Fruit fly (Drosophila melanogaster) whole organism, embryonic: Measurements from ENCODE around the gene CG5853.
A peak's percentile ranks its signal among the peaks of the same experiment; 100 is the strongest.

Experiments used
- Asciz ChIP-seq: fragments of 200-800 bp; sonication (Bioruptor generic); optimal IDR thresholded peaks from 2 replicates; lab custom pipeline; 2017; ENCODE audit warnings: missing biosample characterization, mild to moderate bottlenecking, missing genetic modification characterization, missing genetic modification reagents
- Atf3 ChIP-seq: fragments of 200-800 bp; sonication (Bioruptor generic); optimal IDR thresholded peaks from 3 replicates; lab custom pipeline; 2016; ENCODE audit warnings: missing biosample characterization, missing genetic modification characterization
- Atf6 ChIP-seq: fragments of 200-800 bp; sonication (Bioruptor generic); IDR thresholded peaks from 2 replicates; pipeline ENCODE4 v1.3.6; 2022; ENCODE audit warnings: missing biosample characterization, missing genetic modification characterization
- CG10147 ChIP-seq: fragments of 200-800 bp; sonication (Bioruptor generic); optimal IDR thresholded peaks from 2 replicates; lab custom pipeline; 2019; ENCODE audit warnings: missing biosample characterization, mild to moderate bottlenecking, missing genetic modification characterization, moderate library complexity
- CG11085 ChIP-seq: fragments of 200-800 bp; sonication (Bioruptor generic); IDR thresholded peaks from 2 replicates; pipeline ENCODE4 v1.3.6; 2022; ENCODE audit warnings: missing biosample characterization, missing genetic modification characterization
- CG11247 ChIP-seq: fragments of 200-800 bp; sonication (Bioruptor generic); IDR thresholded peaks from 2 replicates; pipeline ENCODE4 v1.3.6; 2022; ENCODE audit warnings: missing biosample characterization, missing genetic modification characterization
- CG12155 ChIP-seq: fragments of 200-800 bp; sonication (Bioruptor generic); optimal IDR thresholded peaks from 3 replicates; lab custom pipeline; 2016; ENCODE audit warnings: missing biosample characterization, missing genetic modification characterization
- CG12391 ChIP-seq: fragments of 200-800 bp; sonication (Bioruptor generic); optimal IDR thresholded peaks from 3 replicates; lab custom pipeline; 2018; ENCODE audit warnings: missing biosample characterization, mild to moderate bottlenecking, missing genetic modification characterization, moderate library complexity
- CG15011 ChIP-seq: fragments of 200-800 bp; sonication (Bioruptor generic); optimal IDR thresholded peaks from 3 replicates; lab custom pipeline; 2018; ENCODE audit warnings: missing biosample characterization, mild to moderate bottlenecking, missing genetic modification characterization
- CG15073 ChIP-seq: fragments of 200-800 bp; sonication (Bioruptor generic); optimal IDR thresholded peaks from 2 replicates; lab custom pipeline; 2016; ENCODE audit warnings: missing biosample characterization, missing genetic modification characterization
- CG15696 ChIP-seq: fragments of 200-800 bp; sonication (Bioruptor generic); optimal IDR thresholded peaks from 2 replicates; lab custom pipeline; 2019; ENCODE audit warnings: missing biosample characterization, mild to moderate bottlenecking, missing genetic modification characterization, moderate library complexity
- CG18764 ChIP-seq: fragments of 200-800 bp; sonication (Bioruptor generic); optimal IDR thresholded peaks from 3 replicates; lab custom pipeline; 2016; ENCODE audit warnings: missing biosample characterization, missing genetic modification characterization
- CG2678 ChIP-seq: fragments of 200-800 bp; sonication (Bioruptor generic); optimal IDR thresholded peaks from 3 replicates; lab custom pipeline; 2019; ENCODE audit warnings: missing biosample characterization, mild to moderate bottlenecking, missing genetic modification characterization, moderate library complexity
- CG34224 ChIP-seq: fragments of 200-800 bp; sonication (Bioruptor generic); IDR thresholded peaks from 3 replicates; pipeline ENCODE4 v1.3.6; 2022; ENCODE audit warnings: missing biosample characterization, missing genetic modification characterization; ENCODE audit not compliant: partially characterized antibody
- CG43689 ChIP-seq: fragments of 200-800 bp; sonication (Bioruptor generic); IDR thresholded peaks from 2 replicates; pipeline ENCODE4 v1.3.6; 2022; ENCODE audit warnings: missing biosample characterization, missing genetic modification characterization
- CG7357 ChIP-seq: fragments of 200-800 bp; sonication (Bioruptor generic); IDR thresholded peaks from 3 replicates; pipeline ENCODE4 v1.3.6; 2022; ENCODE audit warnings: missing biosample characterization, missing genetic modification characterization
- CG7839 ChIP-seq: fragments of 200-800 bp; sonication (Bioruptor generic); optimal IDR thresholded peaks from 3 replicates; lab custom pipeline; 2018; ENCODE audit warnings: missing biosample characterization, mild to moderate bottlenecking, missing genetic modification characterization, moderate library complexity
- CG8944 ChIP-seq: fragments of 200-800 bp; sonication (Bioruptor generic); optimal IDR thresholded peaks from 3 replicates; lab custom pipeline; 2016; ENCODE audit warnings: missing biosample characterization, missing genetic modification characterization
- CG9797 ChIP-seq: fragments of 200-800 bp; sonication (Bioruptor generic); optimal IDR thresholded peaks from 3 replicates; lab custom pipeline; 2018; ENCODE audit warnings: missing biosample characterization, mild to moderate bottlenecking, missing genetic modification characterization
- Chrac-16 ChIP-seq: fragments of 200-800 bp; sonication (Bioruptor generic); optimal IDR thresholded peaks from 3 replicates; lab custom pipeline; 2016; ENCODE audit warnings: missing biosample characterization, missing genetic modification characterization
- Drgx ChIP-seq: fragments of 200-800 bp; sonication (Bioruptor generic); IDR thresholded peaks from 2 replicates; pipeline ENCODE4 v1.3.6; 2022; ENCODE audit warnings: missing biosample characterization, missing genetic modification characterization
- ERR ChIP-seq: fragments of 200-800 bp; sonication (Bioruptor generic); optimal IDR thresholded peaks from 2 replicates; lab custom pipeline; 2016; ENCODE audit warnings: missing biosample characterization, missing genetic modification characterization
- Fer3 ChIP-seq: fragments of 200-800 bp; sonication (Bioruptor generic); optimal IDR thresholded peaks from 2 replicates; lab custom pipeline; 2018; ENCODE audit warnings: missing biosample characterization, mild to moderate bottlenecking, missing genetic modification characterization, moderate library complexity
- GATAe ChIP-seq: fragments of 200-800 bp; sonication (Bioruptor generic); conservative IDR thresholded peaks from 2 replicates; pipeline ENCODE4 v1.3.6; 2022; ENCODE audit warnings: missing biosample characterization, missing genetic modification characterization
- HHEX ChIP-seq: fragments of 200-800 bp; sonication (Bioruptor generic); optimal IDR thresholded peaks from 3 replicates; lab custom pipeline; 2017; ENCODE audit warnings: missing biosample characterization, mild to moderate bottlenecking, missing genetic modification characterization, missing genetic modification reagents
- Lpt ChIP-seq: fragments of >200 bp; optimal IDR thresholded peaks from 2 replicates; lab custom pipeline; 2018; ENCODE audit warnings: missing biosample characterization, missing genetic modification characterization
- Mad ChIP-seq: fragments of 200-800 bp; sonication (Bioruptor generic); optimal IDR thresholded peaks from 2 replicates; lab custom pipeline; 2016; ENCODE audit warnings: missing biosample characterization, missing genetic modification characterization
- Med ChIP-seq: fragments of 200-800 bp; sonication (Bioruptor generic); peaks from one replicate; lab custom pipeline; 2016; ENCODE audit warnings: missing biosample characterization, missing genetic modification characterization, mild to moderate bottlenecking, inconsistent platforms, moderate library complexity
- Sox100B ChIP-seq: fragments of 200-800 bp; sonication (Bioruptor generic); optimal IDR thresholded peaks from 3 replicates; lab custom pipeline; 2018; ENCODE audit warnings: missing biosample characterization, mild to moderate bottlenecking, missing genetic modification characterization
- Sox102F ChIP-seq: fragments of 200-800 bp; sonication (Bioruptor generic); optimal IDR thresholded peaks from 2 replicates; lab custom pipeline; 2018; ENCODE audit warnings: missing biosample characterization, mild to moderate bottlenecking, missing genetic modification characterization, moderate library complexity
- Spps ChIP-seq: fragments of 200-800 bp; sonication (Bioruptor generic); optimal IDR thresholded peaks from 2 replicates; lab custom pipeline; 2018; ENCODE audit warnings: missing biosample characterization, mild to moderate bottlenecking, missing genetic modification characterization
- TFAM ChIP-seq: fragments of 200-800 bp; sonication (Bioruptor generic); optimal IDR thresholded peaks from 2 replicates; lab custom pipeline; 2017; ENCODE audit warnings: missing biosample characterization, missing genetic modification characterization, inconsistent platforms
- Xrp1 ChIP-seq: fragments of 200-800 bp; sonication (Bioruptor generic); IDR thresholded peaks from 2 replicates; pipeline ENCODE4 v1.3.6; 2022; ENCODE audit warnings: missing biosample characterization, missing genetic modification characterization
- bowl ChIP-seq: fragments of 200-800 bp; sonication (Bioruptor generic); IDR thresholded peaks from 2 replicates; pipeline ENCODE4 v1.3.6; 2022; ENCODE audit warnings: missing biosample characterization, missing genetic modification characterization
- chn ChIP-seq: fragments of 200-800 bp; sonication (Bioruptor generic); optimal IDR thresholded peaks from 2 replicates; lab custom pipeline; 2016; ENCODE audit warnings: missing biosample characterization, missing genetic modification characterization
- dmrt11E ChIP-seq: fragments of 200-800 bp; sonication (Bioruptor generic); optimal IDR thresholded peaks from 3 replicates; lab custom pipeline; 2018; ENCODE audit warnings: missing biosample characterization, mild to moderate bottlenecking, missing genetic modification characterization, moderate library complexity
- eve ChIP-seq, 2 experiments: fragments of >200 bp; optimal IDR thresholded peaks; 2 replicates each; lab custom pipeline; 2017; ENCODE audit warnings: missing biosample characterization in 2 of 2, missing genetic modification characterization in 2 of 2
- fu2 ChIP-seq: fragments of 200-800 bp; sonication (Bioruptor generic); optimal IDR thresholded peaks from 2 replicates; lab custom pipeline; 2016; ENCODE audit warnings: missing biosample characterization, missing genetic modification characterization
- gcm ChIP-seq: fragments of 200-800 bp; sonication (Bioruptor generic); optimal IDR thresholded peaks from 2 replicates; lab custom pipeline; 2019; ENCODE audit warnings: missing biosample characterization, mild to moderate bottlenecking, missing genetic modification characterization, moderate library complexity
- hb ChIP-seq: fragments of 200-800 bp; sonication (Bioruptor generic); IDR thresholded peaks from 3 replicates; pipeline ENCODE4 v1.3.6; 2022; ENCODE audit warnings: missing biosample characterization, missing genetic modification characterization; ENCODE audit not compliant: partially characterized antibody
- ind ChIP-seq: fragments of 200-800 bp; sonication (Bioruptor generic); optimal IDR thresholded peaks from 3 replicates; lab custom pipeline; 2016; ENCODE audit warnings: missing biosample characterization, missing genetic modification characterization
- klu ChIP-seq: fragments of 200-800 bp; sonication (Bioruptor generic); IDR thresholded peaks from 2 replicates; pipeline ENCODE4 v1.3.6; 2022; ENCODE audit warnings: missing biosample characterization, missing genetic modification characterization
- lmd ChIP-seq: fragments of 200-800 bp; sonication (Bioruptor generic); IDR thresholded peaks from 2 replicates; pipeline ENCODE4 v1.3.6; 2022; ENCODE audit warnings: missing biosample characterization, missing genetic modification characterization
- nerfin-1 ChIP-seq: fragments of 200-800 bp; sonication (Bioruptor generic); optimal IDR thresholded peaks from 3 replicates; lab custom pipeline; 2019; ENCODE audit warnings: missing biosample characterization, mild to moderate bottlenecking, missing genetic modification characterization, moderate library complexity
- pros ChIP-seq: fragments of 200-800 bp; sonication (Bioruptor generic); optimal IDR thresholded peaks from 3 replicates; lab custom pipeline; 2019; ENCODE audit warnings: missing biosample characterization, mild to moderate bottlenecking, missing genetic modification characterization, moderate library complexity
- pum ChIP-seq: fragments of 200-800 bp; sonication (Bioruptor generic); optimal IDR thresholded peaks from 2 replicates; lab custom pipeline; 2016; ENCODE audit warnings: missing biosample characterization, missing genetic modification characterization
- schlank ChIP-seq: fragments of 200-800 bp; sonication (Bioruptor generic); optimal IDR thresholded peaks from 2 replicates; lab custom pipeline; 2018; ENCODE audit warnings: missing biosample characterization, mild to moderate bottlenecking, missing genetic modification characterization
- so ChIP-seq: fragments of 200-800 bp; sonication (Bioruptor generic); IDR thresholded peaks from 3 replicates; pipeline ENCODE4 v1.3.6; 2022; ENCODE audit warnings: missing biosample characterization, missing genetic modification characterization
- vnd ChIP-seq: fragments of 200-800 bp; sonication (Bioruptor generic); IDR thresholded peaks from 3 replicates; pipeline ENCODE4 v1.3.6; 2022; ENCODE audit warnings: missing biosample characterization, missing genetic modification characterization; ENCODE audit not compliant: partially characterized antibody
- z ChIP-seq: fragments of 200-800 bp; sonication (Bioruptor generic); IDR thresholded peaks from 3 replicates; pipeline ENCODE4 v1.3.6; 2022; ENCODE audit warnings: missing biosample characterization, missing genetic modification characterization

The CG5853 gene

dm6 chr2L:9938631-9939256 lies 8.7 kb downstream of the CG5853 start, which contains the start of the genes Datp and CG4619 (continued):
- peak; percentile 8 for TF ChIP-seq CG9797
- peak; percentile 1 for TF ChIP-seq Chrac-16 (GFP tag; lab: Kevin White, UChicago)
- TF ChIP-seq Med (GFP tag; lab: Kevin White, UChicago): peak; percentile 96
- TF ChIP-seq GATAe (GFP tag; lab: Robert Waterston, UW): no peak
- no peak; the same call in 2 of the 3 replicates for TF ChIP-seq so
- TF ChIP-seq Atf3 (GFP tag; lab: Kevin White, UChicago): no peak
- no peak for TF ChIP-seq schlank (tag; lab: Kevin White, UChicago)
- TF ChIP-seq CG7357 (GFP tag; lab: Robert Waterston, UW): no peak
- TF ChIP-seq ind (GFP tag; lab: Kevin White, UChicago): peak; percentile 46
- TF ChIP-seq hb (GFP tag; lab: Robert Waterston, UW): no peak
- TF ChIP-seq bowl: no peak
- TF ChIP-seq CG2678 (tag; lab: Kevin White, UChicago): no peak
- TF ChIP-seq Mad (GFP tag; lab: Kevin White, UChicago): peak; percentile 14
- TF ChIP-seq lmd (GFP tag; lab: Robert Waterston, UW): no peak
- TF ChIP-seq TFAM: no peak
- TF ChIP-seq fu2 (GFP tag; lab: Kevin White, UChicago): peak; percentile 69
- peak; percentile 19 for TF ChIP-seq CG12391
- no peak for TF ChIP-seq klu (GFP tag; lab: Robert Waterston, UW)
- TF ChIP-seq gcm (GFP tag; lab: Kevin White, UChicago): no peak
- no peak for TF ChIP-seq vnd
- TF ChIP-seq Spps (tag; lab: Kevin White, UChicago): no peak
- no peak for TF ChIP-seq pros (GFP tag; lab: Kevin White, UChicago)
- no peak for TF ChIP-seq Sox100B
- TF ChIP-seq CG15011: no peak
- no peak for TF ChIP-seq z (GFP tag; lab: Robert Waterston, UW)
- no peak for TF ChIP-seq CG10147 (GFP tag; lab: Kevin White, UChicago)
- no peak for TF ChIP-seq CG43689 (GFP tag; lab: Robert Waterston, UW)
- TF ChIP-seq Drgx (GFP tag; lab: Robert Waterston, UW): peak; percentile 36; the same call in 1 of the 2 replicates
- no peak for TF ChIP-seq dmrt11E (tag; lab: Kevin White, UChicago)
- no peak for TF ChIP-seq nerfin-1 (tag; lab: Kevin White, UChicago)
- peak; percentile 32 for TF ChIP-seq CG18764
- peak; percentile 29 for TF ChIP-seq pum (GFP tag; lab: Kevin White, UChicago)
- peak; percentile 11 for TF ChIP-seq CG12155
- no peak for TF ChIP-seq Atf6
- peak; percentile 58 for TF ChIP-seq CG8944 (GFP tag; lab: Kevin White, UChicago)
- no peak for TF ChIP-seq Fer3
- peak; percentile 21; the same call in 1 of the 2 replicates for TF ChIP-seq CG11247
- TF ChIP-seq HHEX (GFP tag; lab: Kevin White, UChicago): peak; percentile 7
- peak; percentile 43; the same call in 1 of the 3 replicates for TF ChIP-seq CG34224
- TF ChIP-seq CG15073: no peak
- peak; percentile 31; the same call in 1 of the 2 replicates for TF ChIP-seq Xrp1 (GFP tag; lab: Robert Waterston, UW)
- TF ChIP-seq CG15696 (tag; lab: Kevin White, UChicago): no peak
- TF ChIP-seq CG11085: 0 out of 2 replicates have a peak, but pooled peaks have one; percentile 40
- TF ChIP-seq ERR: no peak
- no peak for TF ChIP-seq CG7839
- TF ChIP-seq Asciz: no peak
- no peak for TF ChIP-seq chn (GFP tag; lab: Kevin White, UChicago)
- no peak for TF ChIP-seq eve (GFP tag; optimal IDR thresholded peaks at IDR 0.05; lab: Kevin White, UChicago)
- TF ChIP-seq Sox102F (GFP tag; lab: Kevin White, UChicago): no peak
- TF ChIP-seq Lpt: no peak
